Fruit fly (Drosophila melanogaster): ENCODE results near the gene CG10621.

Gene CG10621

DNA sequence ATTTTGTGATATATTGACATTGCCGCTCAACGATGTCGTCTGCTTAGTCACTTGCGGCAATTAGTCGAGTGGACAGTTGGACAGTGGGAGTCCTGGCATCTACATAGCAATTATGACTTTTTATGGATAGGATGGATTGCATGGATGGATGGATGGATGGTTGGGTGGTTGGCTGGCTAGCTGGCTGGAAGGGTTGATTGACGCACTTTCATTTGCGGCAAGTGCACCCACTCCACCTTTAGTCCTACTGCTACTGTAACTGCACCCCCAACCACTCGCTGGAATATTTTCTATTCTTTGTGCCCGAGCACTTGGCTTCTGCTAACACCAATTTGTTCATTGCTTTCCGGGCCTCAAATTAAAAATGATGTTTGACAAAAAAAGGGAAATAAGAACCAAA, 39.4 kb downstream of the CG10621 start:
- no peak for TF ChIP-seq Abd-B (GFP tag; optimal IDR thresholded peaks at IDR 0.05)
- no peak for TF ChIP-seq N (GFP tag; optimal IDR thresholded peaks at IDR 0.05)
- no peak for TF ChIP-seq sv (GFP tag; optimal IDR thresholded peaks at IDR 0.05)
- TF ChIP-seq Sp1 (GFP tag; optimal IDR thresholded peaks at IDR 0.05) = no peak
- TF ChIP-seq tai (GFP tag; optimal IDR thresholded peaks at IDR 0.05) = no peak
- TF ChIP-seq h (GFP tag; optimal IDR thresholded peaks at IDR 0.05) = no peak
- no peak for TF ChIP-seq usp (GFP tag; optimal IDR thresholded peaks at IDR 0.05)
- TF ChIP-seq Hr78 (GFP tag; optimal IDR thresholded peaks at IDR 0.05) = no peak

DNA sequence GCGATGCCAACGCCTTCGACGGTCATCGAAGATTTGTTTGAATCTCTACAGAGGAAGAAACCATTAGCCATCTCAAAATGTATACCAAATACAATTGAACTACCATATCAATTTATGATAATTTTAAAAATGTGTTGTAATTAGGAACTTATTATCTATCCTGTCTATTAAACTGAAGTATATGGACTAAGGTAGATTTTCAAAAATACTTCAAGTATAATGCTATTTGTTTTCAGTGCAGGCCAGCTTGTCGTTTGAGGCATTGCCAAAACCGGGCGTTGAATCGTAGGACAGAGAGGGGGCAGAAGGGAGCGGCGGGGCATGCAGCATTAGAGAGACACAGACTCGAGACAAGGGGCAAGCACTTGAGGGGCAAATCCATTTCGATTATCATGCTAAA, 46.7 kb downstream of the CG10621 start:
- TF ChIP-seq sage (GFP tag; optimal IDR thresholded peaks at IDR 0.05) (no peak), Abd-B (GFP tag; optimal IDR thresholded peaks at IDR 0.05) (no peak), HLH106 (tag; optimal IDR thresholded peaks at IDR 0.05) (peak; percentile 0), psq (GFP tag; optimal IDR thresholded peaks at IDR 0.05) (no peak), usp (GFP tag; optimal IDR thresholded peaks at IDR 0.05) (no peak), Sp1 (GFP tag; optimal IDR thresholded peaks at IDR 0.05) (no peak), CrebA (GFP tag; optimal IDR thresholded peaks at IDR 0.05; ENCODE audit: borderline replicate concordance) (no peak), foxo (GFP tag; optimal IDR thresholded peaks at IDR 0.05) (peak in 1 of 2 experiments; percentile 42), brk (GFP tag; optimal IDR thresholded peaks at IDR 0.05) (no peak), h (GFP tag; optimal IDR thresholded peaks at IDR 0.05) (peak; percentile 46), Jra (GFP tag; optimal IDR thresholded peaks at IDR 0.05) (no peak), GATAd (GFP tag; optimal IDR thresholded peaks at IDR 0.05) (no peak), Myc (optimal IDR thresholded peaks at IDR 0.05) (no peak), rgr (GFP tag; optimal IDR thresholded peaks at IDR 0.05) (peak; percentile 3), lola (GFP tag; optimal IDR thresholded peaks at IDR 0.05) (no peak), Hr83 (GFP tag; optimal IDR thresholded peaks at IDR 0.05; ENCODE audit: poor library complexity, severe bottlenecking) (no peak), ey (GFP tag; optimal IDR thresholded peaks at IDR 0.05) (no peak), Rel (GFP tag; optimal IDR thresholded peaks at IDR 0.05) (no peak), Rel (tag; optimal IDR thresholded peaks at IDR 0.05) (no peak), N (GFP tag; optimal IDR thresholded peaks at IDR 0.05) (no peak), fru (GFP tag; optimal IDR thresholded peaks at IDR 0.05) (no peak)

DNA sequence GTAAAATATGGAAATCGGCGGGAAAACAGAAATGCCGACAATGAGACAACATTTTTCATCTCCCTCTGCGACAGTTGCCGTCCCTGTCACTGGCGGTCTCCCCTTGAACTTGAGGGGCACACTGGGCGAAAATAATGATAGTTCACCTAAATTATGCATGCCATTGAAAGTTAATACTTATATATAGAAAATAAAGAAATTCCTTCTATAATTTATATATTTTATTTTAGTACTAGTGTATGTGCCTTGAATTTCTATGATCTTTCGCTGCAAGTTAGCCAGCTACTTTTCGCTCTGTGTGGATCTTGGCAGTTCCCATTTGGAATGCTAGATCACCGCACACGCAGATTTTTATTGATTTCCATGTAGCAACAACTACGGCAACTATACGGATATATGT, 47.6 kb downstream of the CG10621 start:
- TF ChIP-seq usp (GFP tag; optimal IDR thresholded peaks at IDR 0.05) = no peak
- TF ChIP-seq jim (GFP tag; optimal IDR thresholded peaks at IDR 0.05) = no peak
- no peak for TF ChIP-seq lola (GFP tag; optimal IDR thresholded peaks at IDR 0.05)
- no peak for TF ChIP-seq foxo (GFP tag; optimal IDR thresholded peaks at IDR 0.05)
- no peak for TF ChIP-seq h (GFP tag; optimal IDR thresholded peaks at IDR 0.05)
- no peak for TF ChIP-seq Rel (GFP tag; optimal IDR thresholded peaks at IDR 0.05)
- TF ChIP-seq Rel (tag; optimal IDR thresholded peaks at IDR 0.05) = no peak
- TF ChIP-seq woc (GFP tag; optimal IDR thresholded peaks at IDR 0.05) = no peak
- TF ChIP-seq CrebA (GFP tag; optimal IDR thresholded peaks at IDR 0.05; ENCODE audit: borderline replicate concordance) = no peak
- no peak for TF ChIP-seq brk (GFP tag; optimal IDR thresholded peaks at IDR 0.05)
- TF ChIP-seq OdsH (GFP tag; optimal IDR thresholded peaks at IDR 0.05) = no peak
- no peak for TF ChIP-seq Dfd (GFP tag; optimal IDR thresholded peaks at IDR 0.05)
